Fruit fly (Drosophila melanogaster): ENCODE data around the gene Tango10.
A peak's percentile ranks its signal among the peaks of the same experiment; 100 is the strongest.

Tango10 gene

DNA sequence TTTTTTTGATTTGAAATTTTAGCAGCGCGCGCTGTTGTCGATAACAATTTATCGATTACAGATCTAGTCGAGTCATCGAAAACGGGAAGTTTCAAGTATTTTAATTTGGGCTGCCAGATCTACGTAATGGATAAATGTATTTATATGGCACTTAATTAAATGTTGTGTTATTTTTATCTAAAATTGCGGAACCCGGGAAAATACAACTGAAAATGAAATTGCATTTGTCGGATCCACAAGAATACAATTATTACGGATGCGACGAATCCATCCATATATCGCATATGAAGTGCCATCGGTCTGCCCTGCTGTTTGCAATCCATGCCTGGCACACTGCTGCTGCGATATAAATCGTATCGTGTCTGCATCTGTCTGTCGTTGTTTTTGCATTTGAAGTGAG, at the start of gene Tango10 (continued):
- TF ChIP-seq Stat92E (GFP tag; optimal IDR thresholded peaks at IDR 0.05), result no peak
- peak; percentile 64 for TF ChIP-seq trem (tag; optimal IDR thresholded peaks at IDR 0.05)
- no peak for TF ChIP-seq Elba2 (GFP tag; optimal IDR thresholded peaks at IDR 0.05)
- TF ChIP-seq Sry-β (GFP tag; optimal IDR thresholded peaks at IDR 0.05), result no peak
- no peak for TF ChIP-seq CG1832 (GFP tag; optimal IDR thresholded peaks at IDR 0.05)
- no peak for TF ChIP-seq en (GFP tag; optimal IDR thresholded peaks at IDR 0.05)
- no peak for TF ChIP-seq CG1024 (GFP tag; IDR thresholded peaks at IDR 0.05)
- no peak for TF ChIP-seq yki (optimal IDR thresholded peaks at IDR 0.05)
- TF ChIP-seq Hr3 (GFP tag; optimal IDR thresholded peaks at IDR 0.05), result peak; percentile 42
- peak; percentile 88 for TF ChIP-seq E2f2 (GFP tag; IDR thresholded peaks at IDR 0.05)
- TF ChIP-seq CG6689 (GFP tag; IDR thresholded peaks at IDR 0.05), result no peak
- peak; percentile 66 for TF ChIP-seq Sox102F (GFP tag; optimal IDR thresholded peaks at IDR 0.05)
- TF ChIP-seq CG11696 (GFP tag; IDR thresholded peaks at IDR 0.05), result no peak
- peak in 1 of 2 experiments; percentile 20 for TF ChIP-seq bsh (GFP tag; optimal IDR thresholded peaks at IDR 0.05)
- TF ChIP-seq CG9215 (GFP tag; IDR thresholded peaks at IDR 0.05), result no peak
- peak; percentile 79 for TF ChIP-seq CG34224 (GFP tag; IDR thresholded peaks at IDR 0.05; ENCODE audit: partially characterized antibody)
- TF ChIP-seq NC2α (GFP tag; optimal IDR thresholded peaks at IDR 0.05), result no peak
- peak; percentile 27 for TF ChIP-seq Nf-YC (tag; optimal IDR thresholded peaks at IDR 0.05)
- no peak for TF ChIP-seq gsb-n (tag; optimal IDR thresholded peaks at IDR 0.05)
- TF ChIP-seq CG30431 (GFP tag; optimal IDR thresholded peaks at IDR 0.05), result no peak
- TF ChIP-seq CG31365 (tag; optimal IDR thresholded peaks at IDR 0.05), result no peak
- TF ChIP-seq CG6272 (GFP tag; IDR thresholded peaks at IDR 0.05), result peak; percentile 61
- TF ChIP-seq CG1647 (GFP tag; optimal IDR thresholded peaks at IDR 0.05), result peak; percentile 46
- peak; percentile 71 for TF ChIP-seq CG2120 (GFP tag; optimal IDR thresholded peaks at IDR 0.05)
- peak; percentile 46 for TF ChIP-seq CG4820 (GFP tag; optimal IDR thresholded peaks at IDR 0.05)
- peak; percentile 2 for TF ChIP-seq Lhr (GFP tag; optimal IDR thresholded peaks at IDR 0.05)
- TF ChIP-seq Xbp1 (GFP tag; optimal IDR thresholded peaks at IDR 0.05), result peak; percentile 67
- 0 out of 3 replicates have a peak, but pooled peaks have one; percentile 11 for TF ChIP-seq CG14050 (GFP tag; IDR thresholded peaks at IDR 0.05)
- TF ChIP-seq CG3995 (GFP tag; optimal IDR thresholded peaks at IDR 0.05), result peak; percentile 46
- peak; percentile 34 for TF ChIP-seq Meics (GFP tag; optimal IDR thresholded peaks at IDR 0.05)
- TF ChIP-seq CG16863 (GFP tag; optimal IDR thresholded peaks at IDR 0.05), result no peak
- TF ChIP-seq lbe (GFP tag; optimal IDR thresholded peaks at IDR 0.05), result peak; percentile 18
- TF ChIP-seq crc (GFP tag; optimal IDR thresholded peaks at IDR 0.05), result no peak
- no peak for TF ChIP-seq klu (GFP tag; IDR thresholded peaks at IDR 0.05)
- no peak for TF ChIP-seq Hr78 (GFP tag; optimal IDR thresholded peaks at IDR 0.05)
- no peak for TF ChIP-seq Vsx1 (GFP tag; optimal IDR thresholded peaks at IDR 0.05)
- TF ChIP-seq NC2β (GFP tag; optimal IDR thresholded peaks at IDR 0.05), result peak; percentile 46
- TF ChIP-seq hbn (GFP tag; IDR thresholded peaks at IDR 0.05; ENCODE audit: partially characterized antibody), result peak; percentile 75
- no peak for TF ChIP-seq sim (GFP tag; IDR thresholded peaks at IDR 0.05)
- peak; percentile 70; the same call in 2 of the 3 replicates for TF ChIP-seq CG6791 (GFP tag; IDR thresholded peaks at IDR 0.05; ENCODE audit: partially characterized antibody)
- no peak for TF ChIP-seq D (optimal IDR thresholded peaks at IDR 0.05)
- TF ChIP-seq D (GFP tag; optimal IDR thresholded peaks at IDR 0.05), result no peak
- no peak for TF ChIP-seq CG43689 (GFP tag; IDR thresholded peaks at IDR 0.05)
- no peak for TF ChIP-seq CG10321 (GFP tag; IDR thresholded peaks at IDR 0.05)
- TF ChIP-seq CG30020 (tag; optimal IDR thresholded peaks at IDR 0.05), result peak; percentile 64
- TF ChIP-seq Oli (tag; optimal IDR thresholded peaks at IDR 0.05), result no peak
- TF ChIP-seq inv (GFP tag; IDR thresholded peaks at IDR 0.05; ENCODE audit: partially characterized antibody), result peak; percentile 82
- no peak for TF ChIP-seq gt (GFP tag; IDR thresholded peaks at IDR 0.05)
- peak; percentile 42 for TF ChIP-seq CG9437 (GFP tag; optimal IDR thresholded peaks at IDR 0.05)
- TF ChIP-seq dm (GFP tag; optimal IDR thresholded peaks at IDR 0.05), result peak; percentile 72
- TF ChIP-seq tup (GFP tag; optimal IDR thresholded peaks at IDR 0.05), result no peak
